Worm (Caenorhabditis elegans): ENCODE measurements around the gene pqn-63.

pqn-63 gene

ce11 chrV:9588574-9588973 is 27.3 kb upstream of the pqn-63 start:
- TF ChIP-seq elt-3 (tag; optimal IDR thresholded peaks at IDR 0.05) (peak in 2 of 6 experiments; percentile 40 to 41), nhr-12 (tag; optimal IDR thresholded peaks at IDR 0.05) (no peak), vab-15 (tag; optimal IDR thresholded peaks at IDR 0.05) (no peak), mep-1 (tag; optimal IDR thresholded peaks at IDR 0.05) (peak; percentile 16), snu-23 (GFP tag; optimal IDR thresholded peaks at IDR 0.05) (peak; percentile 34), blmp-1 (tag; optimal IDR thresholded peaks at IDR 0.05) (peak; percentile 68), nhr-71 (tag; optimal IDR thresholded peaks at IDR 0.05) (peak; percentile 5), egl-27 (tag; optimal IDR thresholded peaks at IDR 0.05) (no peak), nhr-20 (tag; optimal IDR thresholded peaks at IDR 0.05) (peak; percentile 22), lin-14 (GFP tag; optimal IDR thresholded peaks at IDR 0.05) (peak; percentile 57), unc-86 (tag; optimal IDR thresholded peaks at IDR 0.05) (no peak), nhr-85 (tag) (peak; percentile 68)

- TF ChIP-seq unc-30 (tag; optimal IDR thresholded peaks at IDR 0.05) (no peak), fkh-8 (tag; optimal IDR thresholded peaks at IDR 0.05) (no peak), unc-98 (GFP tag; IDR thresholded peaks at IDR 0.05) (no peak), unc-130 (tag; optimal IDR thresholded peaks at IDR 0.05) (no peak), snu-23 (GFP tag; optimal IDR thresholded peaks at IDR 0.05) (no peak), ets-5 (GFP tag; IDR thresholded peaks at IDR 0.05) (no peak), unc-86 (tag; optimal IDR thresholded peaks at IDR 0.05) (no peak), snpc-4 (tag; optimal IDR thresholded peaks at IDR 0.05) (no peak), sox-4 (tag; optimal IDR thresholded peaks at IDR 0.05) (no peak), egl-13 (tag; optimal IDR thresholded peaks at IDR 0.05) (no peak), nhr-47 (tag; optimal IDR thresholded peaks at IDR 0.05) (no peak), sup-37 (GFP tag; optimal IDR thresholded peaks at IDR 0.05) (no peak), ceh-88 (GFP tag; IDR thresholded peaks at IDR 0.05) (no peak), nhr-76 (tag; optimal IDR thresholded peaks at IDR 0.05) (no peak), lin-14 (GFP tag; optimal IDR thresholded peaks at IDR 0.05) (no peak), Y116A8C.19 (tag; optimal IDR thresholded peaks at IDR 0.05; ENCODE audit: borderline replicate concordance) (no peak), ztf-11 (tag; optimal IDR thresholded peaks at IDR 0.05) (no peak), pag-3 (tag; optimal IDR thresholded peaks at IDR 0.05; ENCODE audit: borderline replicate concordance, insufficient read depth) (no peak)
Measured at ce11 chrV:9590317-9590716, 25.5 kb upstream of the pqn-63 start, which contains the start of gene K09G1.2. Gene K09G1.2 (plus strand): TSS chrV:9590617.

ce11 chrV:9608256-9608655 is 7.6 kb upstream of the pqn-63 start, which contains the start of gene dop-2:
Gene dop-2 (plus strand): TSS chrV:9608556.
- TF ChIP-seq ces-1 (GFP tag; optimal IDR thresholded peaks at IDR 0.05) (no peak), nhr-19 (GFP tag; conservative IDR thresholded peaks at IDR 0.05) (no peak), lin-39 (tag; optimal IDR thresholded peaks at IDR 0.05) (no peak), lir-3 (tag; optimal IDR thresholded peaks at IDR 0.05; ENCODE audit: poor library complexity) (no peak), efl-1 (optimal IDR thresholded peaks at IDR 0.05) (no peak), efl-1 (GFP tag; optimal IDR thresholded peaks at IDR 0.05 in 1 of 2) (no peak), lin-13 (GFP tag; optimal IDR thresholded peaks at IDR 0.05) (no peak), irx-1 (tag; optimal IDR thresholded peaks at IDR 0.05) (no peak), nhr-47 (tag; optimal IDR thresholded peaks at IDR 0.05) (no peak), fkh-8 (tag; optimal IDR thresholded peaks at IDR 0.05) (no peak), lin-14 (GFP tag; optimal IDR thresholded peaks at IDR 0.05) (no peak), lsy-2 (tag; optimal IDR thresholded peaks at IDR 0.05) (no peak), ama-1 (optimal IDR thresholded peaks at IDR 0.05) (no peak), nhr-85 (tag) (no peak), nhr-84 (tag; optimal IDR thresholded peaks at IDR 0.05) (no peak), swsn-7 (tag; optimal IDR thresholded peaks at IDR 0.05) (no peak), pqm-1 (tag; optimal IDR thresholded peaks at IDR 0.05) (no peak), ceh-88 (GFP tag; IDR thresholded peaks at IDR 0.05) (no peak), C04F5.9 (tag; optimal IDR thresholded peaks at IDR 0.05) (no peak)

All from whole organism, L1 larva.